Worm (Caenorhabditis elegans) whole organism, L3 larva: ENCODE measurements around the gene C06B8.3.

Source experiments
- R02D3.7 ChIP-seq: fragments of 150-350 bp; optimal IDR thresholded peaks from 2 replicates; lab custom pipeline; 2014; ENCODE audit warnings: missing biosample characterization, missing genetic modification characterization
- ZK546.5 ChIP-seq: sonication (generic microtip); optimal IDR thresholded peaks from 2 replicates; lab custom pipeline; 2017; ENCODE audit warnings: missing biosample characterization, missing genetic modification characterization
- aly-2 ChIP-seq: fragments of 150-350 bp; optimal IDR thresholded peaks from 2 replicates; lab custom pipeline; 2014; ENCODE audit warnings: missing biosample characterization, missing genetic modification characterization
- ceh-16 ChIP-seq: sonication (generic microtip); optimal IDR thresholded peaks from 2 replicates; lab custom pipeline; 2017; ENCODE audit warnings: missing biosample characterization, missing genetic modification characterization
- ceh-28 ChIP-seq: fragments of 150-350 bp; optimal IDR thresholded peaks from 2 replicates; lab custom pipeline; 2014; ENCODE audit warnings: missing biosample characterization, missing genetic modification reagents, missing genetic modification characterization
- ceh-82 ChIP-seq: fragments of 150-350 bp; optimal IDR thresholded peaks from 2 replicates; lab custom pipeline; 2014; ENCODE audit warnings: missing biosample characterization, missing genetic modification characterization
- ceh-9 ChIP-seq: sonication (generic microtip); optimal IDR thresholded peaks from 2 replicates; lab custom pipeline; 2018; ENCODE audit warnings: missing biosample characterization, missing genetic modification characterization
- daf-12 ChIP-seq: fragments of 150-350 bp; optimal IDR thresholded peaks from 2 replicates; lab custom pipeline; 2014; ENCODE audit warnings: missing biosample characterization, missing genetic modification reagents, missing genetic modification characterization
- egl-27 ChIP-seq: sonication (generic microtip); optimal IDR thresholded peaks from 4 replicates; lab custom pipeline; 2017; ENCODE audit warnings: missing biosample characterization, missing genetic modification reagents, missing genetic modification characterization
- egl-5 ChIP-seq: fragments of 150-350 bp; optimal IDR thresholded peaks from 2 replicates; lab custom pipeline; 2017; ENCODE audit warnings: missing biosample characterization, missing genetic modification reagents, missing genetic modification characterization, inconsistent platforms
- elt-1 ChIP-seq: fragments of 150-350 bp; optimal IDR thresholded peaks from 2 replicates; lab custom pipeline; 2014; ENCODE audit warnings: missing biosample characterization, missing genetic modification characterization
- elt-2 ChIP-seq: sonication (generic microtip); optimal IDR thresholded peaks from 2 replicates; lab custom pipeline; 2016; ENCODE audit warnings: missing genetic modification reagents, mild to moderate bottlenecking, missing genetic modification characterization, missing compliant biosample characterization
- elt-3 ChIP-seq, 3 experiments: fragments of 150-350 bp in 1 of 3; sonication (generic microtip) in 2 of 3; optimal IDR thresholded peaks; 2 replicates in 2 of 3; 4 replicates in 1 of 3; lab custom pipeline; 2014 to 2017; ENCODE audit warnings: missing biosample characterization in 3 of 3, missing genetic modification characterization in 3 of 3
- eor-1 ChIP-seq, 2 experiments: fragments of 150-350 bp; optimal IDR thresholded peaks; 2 replicates each; lab custom pipeline; 2014 to 2018; ENCODE audit warnings: missing biosample characterization in 2 of 2, missing genetic modification characterization in 2 of 2
- fkh-10 ChIP-seq: sonication (generic microtip); optimal IDR thresholded peaks from 2 replicates; lab custom pipeline; 2017; ENCODE audit warnings: missing biosample characterization, missing genetic modification reagents, missing genetic modification characterization
- fkh-2 ChIP-seq: fragments of 150-350 bp; optimal IDR thresholded peaks from 2 replicates; lab custom pipeline; 2014; ENCODE audit warnings: missing biosample characterization, missing genetic modification reagents, missing genetic modification characterization
- fos-1 ChIP-seq: fragments of 150-350 bp; optimal IDR thresholded peaks from 2 replicates; lab custom pipeline; 2014; ENCODE audit warnings: missing biosample characterization, missing genetic modification characterization
- hmg-11 ChIP-seq: sonication (generic microtip); optimal IDR thresholded peaks from 2 replicates; lab custom pipeline; 2016; ENCODE audit warnings: missing genetic modification characterization, missing compliant biosample characterization
- lin-15B ChIP-seq: fragments of 150-350 bp; optimal IDR thresholded peaks from 2 replicates; lab custom pipeline; 2014; ENCODE audit warnings: missing biosample characterization, missing genetic modification characterization
- lin-39 ChIP-seq: fragments of 150-350 bp; optimal IDR thresholded peaks from 2 replicates; lab custom pipeline; 2018; ENCODE audit warnings: missing biosample characterization, missing genetic modification reagents, missing genetic modification characterization
- lsy-12 ChIP-seq: sonication (generic microtip); optimal IDR thresholded peaks from 2 replicates; lab custom pipeline; 2016; ENCODE audit warnings: mild to moderate bottlenecking, missing genetic modification characterization, missing compliant biosample characterization
- mdl-1 ChIP-seq: fragments of 150-350 bp; optimal IDR thresholded peaks from 2 replicates; lab custom pipeline; 2014; ENCODE audit warnings: missing biosample characterization, missing genetic modification characterization
- mml-1 ChIP-seq: fragments of 150-350 bp; sonication (generic microtip); optimal IDR thresholded peaks from 3 replicates; lab custom pipeline; 2014; ENCODE audit warnings: missing biosample characterization, missing genetic modification characterization
- nfya-1 ChIP-seq: sonication (generic microtip); optimal IDR thresholded peaks from 2 replicates; lab custom pipeline; 2017; ENCODE audit warnings: missing genetic modification characterization, mild to moderate bottlenecking, missing compliant biosample characterization, antibody characterized with exemption, moderate library complexity; ENCODE audit not compliant: insufficient read depth
- nhr-12 ChIP-seq: fragments of 150-350 bp; optimal IDR thresholded peaks from 2 replicates; lab custom pipeline; 2014; ENCODE audit warnings: missing biosample characterization, missing genetic modification characterization
- nhr-23 ChIP-seq: fragments of 150-350 bp; optimal IDR thresholded peaks from 2 replicates; lab custom pipeline; 2014; ENCODE audit warnings: missing biosample characterization, missing genetic modification reagents, missing genetic modification characterization
- nhr-237 ChIP-seq: fragments of 150-350 bp; optimal IDR thresholded peaks from 2 replicates; lab custom pipeline; 2014; ENCODE audit warnings: missing biosample characterization, missing genetic modification characterization
- nhr-25 ChIP-seq: sonication (generic microtip); optimal IDR thresholded peaks from 2 replicates; lab custom pipeline; 2017; ENCODE audit warnings: missing biosample characterization, missing genetic modification characterization
- nhr-28 ChIP-seq: fragments of 150-350 bp; optimal IDR thresholded peaks from 2 replicates; lab custom pipeline; 2014; ENCODE audit warnings: missing biosample characterization, missing genetic modification characterization
- nhr-76 ChIP-seq: fragments of 150-350 bp; sonication (generic microtip); optimal IDR thresholded peaks from 5 replicates; lab custom pipeline; 2014; ENCODE audit warnings: missing biosample characterization, missing genetic modification characterization
- nhr-77 ChIP-seq: fragments of 150-350 bp; optimal IDR thresholded peaks from 2 replicates; lab custom pipeline; 2014; ENCODE audit warnings: missing biosample characterization, missing genetic modification characterization
- pqm-1 ChIP-seq: fragments of 150-350 bp; optimal IDR thresholded peaks from 2 replicates; lab custom pipeline; 2017; ENCODE audit warnings: missing biosample characterization, missing genetic modification characterization, inconsistent platforms
- sea-2 ChIP-seq: fragments of 150-350 bp; sonication (generic microtip); optimal IDR thresholded peaks from 4 replicates; lab custom pipeline; 2014; ENCODE audit warnings: missing biosample characterization, missing genetic modification reagents, missing genetic modification characterization
- skn-1 ChIP-seq: fragments of 150-350 bp; optimal IDR thresholded peaks from 2 replicates; lab custom pipeline; 2014; ENCODE audit warnings: missing biosample characterization, missing genetic modification characterization
- snpc-4 ChIP-seq: fragments of 150-350 bp; optimal IDR thresholded peaks from 2 replicates; lab custom pipeline; 2014; ENCODE audit warnings: missing biosample characterization, missing genetic modification characterization
- tbx-2 ChIP-seq: sonication (generic microtip); optimal IDR thresholded peaks from 2 replicates; lab custom pipeline; 2016; ENCODE audit warnings: mild to moderate bottlenecking, missing genetic modification characterization, missing compliant biosample characterization
- unc-39 ChIP-seq: sonication (generic microtip); optimal IDR thresholded peaks from 4 replicates; lab custom pipeline; 2017; ENCODE audit warnings: missing biosample characterization, missing genetic modification characterization
- unc-62 ChIP-seq: fragments of 150-350 bp; sonication (generic microtip); optimal IDR thresholded peaks from 4 replicates; lab custom pipeline; 2014; ENCODE audit warnings: missing biosample characterization, missing genetic modification reagents, missing genetic modification characterization
- zag-1 ChIP-seq: fragments of 150-350 bp; optimal IDR thresholded peaks from 2 replicates; lab custom pipeline; 2014; ENCODE audit warnings: missing biosample characterization, missing genetic modification characterization
- ztf-4 ChIP-seq: fragments of 150-350 bp; optimal IDR thresholded peaks from 2 replicates; lab custom pipeline; 2014; ENCODE audit warnings: missing biosample characterization, missing genetic modification characterization

The C06B8.3 gene

ce11 chrV:15511613-15512216 is 27.3 kb upstream of the C06B8.3 start, which contains the start of gene rpl-38 (continued):
- no peak for TF ChIP-seq mml-1 (tag; lab: Kevin White, UChicago)

- peak; percentile 34 for TF ChIP-seq pqm-1 (tag; lab: Kevin White, UChicago)
- TF ChIP-seq sea-2 (GFP tag; lab: Kevin White, UChicago) = no peak
- no peak for TF ChIP-seq ZK546.5 (tag; lab: Kevin White, UChicago)
- no peak for TF ChIP-seq egl-5 (tag; lab: Kevin White, UChicago)
- TF ChIP-seq unc-39 (tag; lab: Kevin White, UChicago) = no peak
- TF ChIP-seq ceh-9 = no peak
- TF ChIP-seq skn-1 (tag; lab: Kevin White, UChicago) = no peak
- TF ChIP-seq nhr-12 (tag; lab: Kevin White, UChicago) = no peak
- no peak for TF ChIP-seq elt-3 (tag; optimal IDR thresholded peaks at IDR 0.05; lab: Kevin White, UChicago)
- TF ChIP-seq elt-2 (tag; lab: Kevin White, UChicago) = peak; percentile 52
- no peak for TF ChIP-seq zag-1 (tag; lab: Kevin White, UChicago)
- TF ChIP-seq lin-39 (tag; lab: Kevin White, UChicago) = peak; percentile 8
- no peak for TF ChIP-seq fkh-2 (tag; lab: Kevin White, UChicago)
- no peak for TF ChIP-seq lsy-12 (tag; lab: Kevin White, UChicago)
- TF ChIP-seq ceh-16 (tag; lab: Kevin White, UChicago) = peak; percentile 2
- no peak for TF ChIP-seq fos-1
- TF ChIP-seq aly-2 = no peak
- no peak for TF ChIP-seq elt-1 (tag; lab: Kevin White, UChicago)
- TF ChIP-seq hmg-11 (tag; lab: Kevin White, UChicago) = no peak
- TF ChIP-seq eor-1 (tag; optimal IDR thresholded peaks at IDR 0.05; lab: Kevin White, UChicago) = no peak
- no peak for TF ChIP-seq nhr-28 (tag; lab: Kevin White, UChicago)
- TF ChIP-seq nhr-77 (tag; lab: Kevin White, UChicago) = no peak
- no peak for TF ChIP-seq tbx-2 (tag; lab: Kevin White, UChicago)
- TF ChIP-seq R02D3.7 (tag; lab: Kevin White, UChicago) = no peak
Measured at ce11 chrV:15505068-15505467, 20.6 kb upstream of the C06B8.3 start.

ce11 chrV:15503603-15504002 is 19.2 kb upstream of the C06B8.3 start:
- no peak for TF ChIP-seq sea-2 (GFP tag; lab: Kevin White, UChicago)
- TF ChIP-seq R02D3.7 (tag; lab: Kevin White, UChicago) = no peak
- TF ChIP-seq nhr-28 (tag; lab: Kevin White, UChicago) = no peak
- TF ChIP-seq ztf-4 (tag; lab: Kevin White, UChicago) = no peak
- no peak for TF ChIP-seq nfya-1 (tag; lab: Kevin White, UChicago)
- no peak for TF ChIP-seq ceh-9
- TF ChIP-seq skn-1 (tag; lab: Kevin White, UChicago) = no peak
- TF ChIP-seq eor-1 (tag; optimal IDR thresholded peaks at IDR 0.05; lab: Kevin White, UChicago) = no peak
- TF ChIP-seq nhr-25 (tag; lab: Kevin White, UChicago) = no peak
- no peak for TF ChIP-seq daf-12 (tag; lab: Kevin White, UChicago)
- TF ChIP-seq aly-2 = no peak
- no peak for TF ChIP-seq elt-3 (tag; optimal IDR thresholded peaks at IDR 0.05; lab: Kevin White, UChicago)
- TF ChIP-seq fos-1 = no peak
- TF ChIP-seq ceh-82 = no peak
- TF ChIP-seq nhr-23 (tag; lab: Kevin White, UChicago) = no peak
- no peak for TF ChIP-seq lsy-12 (tag; lab: Kevin White, UChicago)
- TF ChIP-seq elt-2 (tag; lab: Kevin White, UChicago) = no peak
- TF ChIP-seq snpc-4 (tag; lab: Kevin White, UChicago) = no peak
- no peak for TF ChIP-seq lin-15B (tag; lab: Kevin White, UChicago)

ce11 chrV:15499099-15499498 is 14.7 kb upstream of the C06B8.3 start:
- no peak for TF ChIP-seq egl-27
- TF ChIP-seq elt-2 (tag; lab: Kevin White, UChicago) = peak; percentile 31
- peak; percentile 19 for TF ChIP-seq pqm-1 (tag; lab: Kevin White, UChicago)
- TF ChIP-seq, all 47 proteins: peak for 2

- TF ChIP-seq lin-15B (tag; lab: Kevin White, UChicago) (no peak), egl-5 (tag; lab: Kevin White, UChicago) (no peak), nhr-77 (tag; lab: Kevin White, UChicago) (no peak), nhr-237 (tag; lab: Kevin White, UChicago) (no peak), unc-62 (no peak), R02D3.7 (tag; lab: Kevin White, UChicago) (no peak), zag-1 (tag; lab: Kevin White, UChicago) (no peak), fkh-10 (no peak), daf-12 (tag; lab: Kevin White, UChicago) (no peak), sea-2 (GFP tag; lab: Kevin White, UChicago) (no peak), ceh-16 (tag; lab: Kevin White, UChicago) (no peak), pqm-1 (tag; lab: Kevin White, UChicago) (no peak), nhr-23 (tag; lab: Kevin White, UChicago) (no peak), mml-1 (tag; lab: Kevin White, UChicago) (no peak), mdl-1 (tag; lab: Kevin White, UChicago) (no peak), fkh-2 (tag; lab: Kevin White, UChicago) (no peak), nfya-1 (tag; lab: Kevin White, UChicago) (no peak), nhr-76 (tag; lab: Kevin White, UChicago) (no peak), ceh-28 (tag; lab: Kevin White, UChicago) (no peak)
- TF ChIP-seq, all 47 proteins: peak for 0
Measured at ce11 chrV:15498434-15498833, 14.0 kb upstream of the C06B8.3 start, which contains the start of gene C06B8.7. Gene C06B8.7, plus strand, starts transcription at chrV:15498734.
